Worm (Caenorhabditis elegans): ENCODE results near the gene F38E1.3.

DNA sequence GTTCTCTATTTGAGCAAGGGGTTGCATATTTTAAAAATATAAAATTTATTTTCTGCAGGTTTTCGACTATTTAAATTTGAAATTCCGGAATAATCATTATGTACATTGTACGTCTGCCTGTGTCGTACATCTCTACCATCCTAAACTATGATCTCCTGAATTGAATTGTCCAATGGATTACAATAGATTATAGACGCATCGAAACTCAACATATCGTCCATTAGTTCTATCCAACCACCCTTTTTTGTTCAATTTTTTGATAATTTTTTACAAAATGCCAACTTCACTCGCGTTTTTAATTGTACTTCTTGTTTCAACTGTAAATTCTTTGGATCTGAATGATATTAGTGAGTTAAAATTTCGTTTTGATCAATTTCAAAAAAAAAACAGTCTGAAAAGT is 34.5 kb downstream of the F38E1.3 start, which contains the start of gene F52E1.2:
- TF ChIP-seq W03F9.2 (tag; optimal IDR thresholded peaks at IDR 0.05) (no peak), him-1 (tag; optimal IDR thresholded peaks at IDR 0.05) (no peak)
